Worm (Caenorhabditis elegans) whole organism, young adult: ENCODE data around the gene ess-2.

Experiments
- B0035.1 ChIP-seq: sonication (generic microtip); optimal IDR thresholded peaks from 2 replicates; lab custom pipeline; 2016; ENCODE audit warnings: missing genetic modification characterization, mild to moderate bottlenecking, missing compliant biosample characterization, missing genotype, missing genetic modification reagents
- B0261.1 ChIP-seq: sonication (generic microtip); optimal IDR thresholded peaks from 2 replicates; lab custom pipeline; 2016; ENCODE audit warnings: mild to moderate bottlenecking, missing genetic modification characterization, moderate library complexity, missing compliant biosample characterization
- C17E4.6 ChIP-seq: fragments of 200-800 bp; sonication (Bioruptor generic); IDR thresholded peaks from 2 replicates; pipeline ENCODE4 v1.3.6; 2022; ENCODE audit warnings: missing genetic modification reagents, missing genetic modification characterization, missing compliant biosample characterization
- F10E7.11 ChIP-seq: sonication (generic microtip); optimal IDR thresholded peaks from 2 replicates; lab custom pipeline; 2017; ENCODE audit warnings: mild to moderate bottlenecking, missing genetic modification characterization, moderate library complexity, missing compliant biosample characterization
- F49E8.2 ChIP-seq: sonication (generic microtip); optimal IDR thresholded peaks from 3 replicates; lab custom pipeline; 2017; ENCODE audit warnings: missing genetic modification characterization, mild to moderate bottlenecking, missing compliant biosample characterization, antibody characterized with exemption, moderate library complexity; ENCODE audit not compliant: insufficient read depth
- F57C9.4 ChIP-seq: sonication (generic microtip); optimal IDR thresholded peaks from 2 replicates; lab custom pipeline; 2017; ENCODE audit warnings: mild to moderate bottlenecking, missing genetic modification characterization, missing compliant biosample characterization
- K12H6.12 ChIP-seq: fragments of 200-800 bp; sonication (Bioruptor generic); optimal IDR thresholded peaks from 2 replicates; lab custom pipeline; 2018; ENCODE audit warnings: mild to moderate bottlenecking, missing genetic modification characterization, missing compliant biosample characterization
- T26A5.8 ChIP-seq: sonication (generic microtip); optimal IDR thresholded peaks from 2 replicates; lab custom pipeline; 2016; ENCODE audit warnings: missing genetic modification characterization, missing compliant biosample characterization
- Y79H2A.3 ChIP-seq: fragments of 200-800 bp; sonication (Bioruptor generic); conservative IDR thresholded peaks from 2 replicates; pipeline ENCODE4 v1.3.6; 2022; ENCODE audit warnings: missing genetic modification reagents, missing genetic modification characterization, missing compliant biosample characterization
- akir-1 ChIP-seq: fragments of 200-800 bp; sonication (Bioruptor generic); optimal IDR thresholded peaks from 2 replicates; lab custom pipeline; 2018; ENCODE audit warnings: mild to moderate bottlenecking, missing genetic modification characterization, moderate library complexity, missing compliant biosample characterization
- atf-7 ChIP-seq: sonication (generic microtip); optimal IDR thresholded peaks from 2 replicates; lab custom pipeline; 2017; ENCODE audit warnings: mild to moderate bottlenecking, missing genetic modification characterization, missing compliant biosample characterization
- attf-3 ChIP-seq: fragments of 200-800 bp; sonication (Bioruptor generic); conservative IDR thresholded peaks from 2 replicates; pipeline ENCODE4 v1.3.6; 2022; ENCODE audit warnings: missing genetic modification reagents, missing genetic modification characterization, missing compliant biosample characterization
- attf-6 ChIP-seq: fragments of 200-800 bp; sonication (Bioruptor generic); IDR thresholded peaks from 2 replicates; pipeline ENCODE4 v1.3.6; 2022; ENCODE audit warnings: missing genetic modification reagents, missing genetic modification characterization, missing compliant biosample characterization
- bed-1 ChIP-seq: fragments of 200-800 bp; sonication (Bioruptor generic); IDR thresholded peaks from 2 replicates; pipeline ENCODE4 v1.3.6; 2022; ENCODE audit warnings: missing genetic modification reagents, missing genetic modification characterization, missing compliant biosample characterization
- cebp-1 ChIP-seq, 2 experiments: fragments of 200-800 bp in 1 of 2; sonication (Bioruptor generic) in 1 of 2; sonication (generic microtip) in 1 of 2; IDR thresholded peaks in 1 of 2; optimal IDR thresholded peaks in 1 of 2; 2 replicates each; pipeline versions ENCODE4 v1.3.6 to Lab custom; 2017 to 2022; ENCODE audit warnings: missing compliant biosample characterization in 2 of 2, missing genetic modification characterization in 2 of 2, mild to moderate bottlenecking in 1 of 2, missing genetic modification reagents in 1 of 2, moderate library complexity in 1 of 2
- ceh-27 ChIP-seq: fragments of 200-800 bp; sonication (Bioruptor generic); optimal IDR thresholded peaks from 2 replicates; lab custom pipeline; 2018; ENCODE audit warnings: mild to moderate bottlenecking, missing genetic modification characterization, moderate library complexity, missing compliant biosample characterization
- ceh-40 ChIP-seq: fragments of 200-800 bp; sonication (Bioruptor generic); IDR thresholded peaks from 2 replicates; pipeline ENCODE4 v1.3.6; 2022; ENCODE audit warnings: missing genetic modification characterization, missing compliant biosample characterization
- ceh-58 ChIP-seq: fragments of 200-800 bp; sonication (Bioruptor generic); IDR thresholded peaks from 2 replicates; pipeline ENCODE4 v1.3.6; 2022; ENCODE audit warnings: missing genetic modification characterization, missing compliant biosample characterization
- ceh-79 ChIP-seq: sonication (generic microtip); optimal IDR thresholded peaks from 2 replicates; lab custom pipeline; 2017; ENCODE audit warnings: mild to moderate bottlenecking, missing genetic modification characterization, missing compliant biosample characterization
- ceh-91 ChIP-seq: fragments of 200-800 bp; sonication (Bioruptor generic); IDR thresholded peaks from 2 replicates; pipeline ENCODE4 v1.3.6; 2022; ENCODE audit warnings: missing genetic modification reagents, missing genetic modification characterization, missing compliant biosample characterization
- chd-7 ChIP-seq: sonication (generic microtip); optimal IDR thresholded peaks from 2 replicates; lab custom pipeline; 2016; ENCODE audit warnings: mild to moderate bottlenecking, missing genetic modification characterization, moderate library complexity, missing compliant biosample characterization
- egl-18 ChIP-seq: fragments of 200-800 bp; sonication (Bioruptor generic); IDR thresholded peaks from 2 replicates; pipeline ENCODE4 v1.3.6; 2022; ENCODE audit warnings: missing genetic modification reagents, missing genetic modification characterization, missing compliant biosample characterization
- egrh-3 ChIP-seq: fragments of 200-800 bp; sonication (Bioruptor generic); IDR thresholded peaks from 2 replicates; pipeline ENCODE4 v1.3.6; 2022; ENCODE audit warnings: missing genetic modification reagents, missing genetic modification characterization, missing compliant biosample characterization
- ekl-4 ChIP-seq: fragments of 200-800 bp; sonication (Bioruptor generic); IDR thresholded peaks from 2 replicates; pipeline ENCODE4 v1.3.6; 2022; ENCODE audit warnings: missing genetic modification reagents, missing genetic modification characterization, missing compliant biosample characterization
- fkh-3 ChIP-seq: sonication (generic microtip); optimal IDR thresholded peaks from 2 replicates; lab custom pipeline; 2016; ENCODE audit warnings: mild to moderate bottlenecking, missing genetic modification characterization, missing compliant biosample characterization
- hmg-1.2 ChIP-seq: fragments of 200-800 bp; sonication (Bioruptor generic); IDR thresholded peaks from 2 replicates; pipeline ENCODE4 v1.3.6; 2022; ENCODE audit warnings: missing genetic modification reagents, missing genetic modification characterization, missing compliant biosample characterization
- lin-40 ChIP-seq: sonication (generic microtip); optimal IDR thresholded peaks from 2 replicates; lab custom pipeline; 2016; ENCODE audit warnings: missing genetic modification characterization, mild to moderate bottlenecking, missing compliant biosample characterization, missing genotype, missing genetic modification reagents
- lin-54 ChIP-seq: fragments of 200-800 bp; sonication (Bioruptor generic); optimal IDR thresholded peaks from 2 replicates; lab custom pipeline; 2018; ENCODE audit warnings: mild to moderate bottlenecking, missing genetic modification characterization, missing compliant biosample characterization
- lsl-1 ChIP-seq: fragments of 200-800 bp; sonication (Bioruptor generic); optimal IDR thresholded peaks from 2 replicates; lab custom pipeline; 2018; ENCODE audit warnings: mild to moderate bottlenecking, missing genetic modification characterization, moderate library complexity, missing compliant biosample characterization
- madf-6 ChIP-seq: fragments of 200-800 bp; sonication (Bioruptor generic); IDR thresholded peaks from 2 replicates; pipeline ENCODE4 v1.3.6; 2022; ENCODE audit warnings: missing genetic modification reagents, missing genetic modification characterization, missing compliant biosample characterization
- madf-8 ChIP-seq: fragments of 200-800 bp; sonication (Bioruptor generic); conservative IDR thresholded peaks from 2 replicates; pipeline ENCODE4 v1.3.6; 2022; ENCODE audit warnings: missing genetic modification reagents, missing genetic modification characterization, missing compliant biosample characterization
- nfya-2 ChIP-seq: fragments of 200-800 bp; sonication (Bioruptor generic); IDR thresholded peaks from 2 replicates; pipeline ENCODE4 v1.3.6; 2022; ENCODE audit warnings: missing genetic modification reagents, missing genetic modification characterization, missing compliant biosample characterization
- nhr-27 ChIP-seq: fragments of 200-800 bp; sonication (Bioruptor generic); optimal IDR thresholded peaks from 2 replicates; lab custom pipeline; 2018; ENCODE audit warnings: mild to moderate bottlenecking, missing genetic modification characterization, moderate library complexity, missing compliant biosample characterization
- nhr-80 ChIP-seq: sonication (generic microtip); optimal IDR thresholded peaks from 2 replicates; lab custom pipeline; 2016; ENCODE audit warnings: missing genetic modification characterization, missing compliant biosample characterization
- pbrm-1 ChIP-seq: fragments of 200-800 bp; sonication (Bioruptor generic); IDR thresholded peaks from 2 replicates; pipeline ENCODE4 v1.3.6; 2022; ENCODE audit warnings: missing genetic modification reagents, missing genetic modification characterization, missing compliant biosample characterization
- rcor-1 ChIP-seq: fragments of 200-800 bp; sonication (Bioruptor generic); IDR thresholded peaks from 2 replicates; pipeline ENCODE4 v1.3.6; 2022; ENCODE audit warnings: missing genetic modification reagents, missing genetic modification characterization, missing compliant biosample characterization
- sdz-38 ChIP-seq: sonication (generic microtip); optimal IDR thresholded peaks from 2 replicates; lab custom pipeline; 2016; ENCODE audit warnings: missing genotype, missing genetic modification characterization, missing compliant biosample characterization
- snpc-1.1 ChIP-seq: sonication (generic microtip); optimal IDR thresholded peaks from 2 replicates; lab custom pipeline; 2017; ENCODE audit warnings: missing genetic modification characterization, mild to moderate bottlenecking, missing compliant biosample characterization, antibody characterized with exemption, moderate library complexity, missing genotype, missing genetic modification reagents; ENCODE audit not compliant: insufficient read depth
- somi-1 ChIP-seq: fragments of 200-800 bp; sonication (Bioruptor generic); optimal IDR thresholded peaks from 2 replicates; lab custom pipeline; 2018; ENCODE audit warnings: mild to moderate bottlenecking, missing genetic modification characterization, missing compliant biosample characterization
- tbp1 ChIP-seq: fragments of 200-800 bp; sonication (Bioruptor generic); optimal IDR thresholded peaks from 2 replicates; lab custom pipeline; 2018; ENCODE audit warnings: mild to moderate bottlenecking, missing genetic modification characterization, missing compliant biosample characterization
- unc-130 ChIP-seq: sonication (generic microtip); optimal IDR thresholded peaks from 2 replicates; lab custom pipeline; 2016; ENCODE audit warnings: missing genetic modification reagents, missing genetic modification characterization, missing compliant biosample characterization
- xnd-1 ChIP-seq: sonication (generic microtip); optimal IDR thresholded peaks from 2 replicates; lab custom pipeline; 2016; ENCODE audit warnings: missing genotype, missing genetic modification reagents, missing genetic modification characterization, missing compliant biosample characterization
- ztf-22 ChIP-seq: fragments of 200-800 bp; sonication (Bioruptor generic); optimal IDR thresholded peaks from 2 replicates; lab custom pipeline; 2018; ENCODE audit warnings: mild to moderate bottlenecking, missing genetic modification characterization, moderate library complexity, missing compliant biosample characterization
- ztf-26 ChIP-seq: sonication (generic microtip); optimal IDR thresholded peaks from 2 replicates; lab custom pipeline; 2017; ENCODE audit warnings: missing genetic modification characterization, missing compliant biosample characterization

The ess-2 gene

DNA sequence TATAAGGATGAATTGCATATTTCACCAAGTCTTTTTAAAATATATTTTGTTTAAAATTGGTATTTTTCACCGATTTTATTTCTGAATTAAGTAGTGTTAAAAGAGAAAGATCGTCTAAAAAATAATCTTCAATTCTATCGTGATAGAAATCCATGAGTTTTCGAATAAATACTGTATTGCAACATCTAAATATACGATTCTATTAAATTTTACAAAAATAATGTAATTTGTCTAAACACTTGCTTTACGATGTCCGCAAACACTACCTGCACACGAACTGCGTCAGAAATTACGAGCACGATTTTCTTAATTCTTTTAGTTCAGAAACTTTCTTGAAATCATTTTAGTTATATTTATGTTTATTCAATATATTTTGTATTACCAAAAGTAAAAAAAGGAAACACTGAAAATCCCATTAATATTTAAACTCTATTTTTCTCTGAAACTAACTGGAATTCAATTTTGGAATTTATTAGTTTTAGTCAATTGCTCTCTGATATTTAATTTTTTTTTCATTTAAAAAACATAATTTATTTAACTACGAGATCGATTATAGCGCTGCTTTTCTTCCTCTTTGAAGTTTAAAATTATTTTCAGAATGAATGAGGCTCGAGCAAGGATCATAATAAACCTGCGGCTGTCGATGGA lies 40.9 kb downstream of the ess-2 start, which contains the start of gene mrpl-32 (continued):
- TF ChIP-seq hmg-1.2 (peak; percentile 27; the same call in 1 of the 2 replicates), attf-3 (GFP tag; lab: Robert Waterston, UW) (0 out of 2 replicates have a peak, but pooled peaks have one; percentile 33), ekl-4 (GFP tag; lab: Robert Waterston, UW) (peak; percentile 79), fkh-3 (no peak), madf-6 (GFP tag; lab: Robert Waterston, UW) (peak; percentile 68), attf-6 (GFP tag; lab: Robert Waterston, UW) (no peak; the same call in 1 of the 2 replicates), Y79H2A.3 (0 out of 2 replicates have a peak, but pooled peaks have one; percentile 19), tbp1 (GFP tag; lab: Kevin White, UChicago) (peak; percentile 42), rcor-1 (GFP tag; lab: Robert Waterston, UW) (0 out of 2 replicates have a peak, but pooled peaks have one; percentile 5), lin-54 (GFP tag; lab: Kevin White, UChicago) (peak; percentile 62), atf-7 (tag; lab: Kevin White, UChicago) (peak; percentile 39), bed-1 (0 out of 2 replicates have a peak, but pooled peaks have one; percentile 79), pbrm-1 (GFP tag; lab: Robert Waterston, UW) (0 out of 2 replicates have a peak, but pooled peaks have one; percentile 19), nfya-2 (GFP tag; lab: Robert Waterston, UW) (no peak), B0261.1 (tag; lab: Kevin White, UChicago) (peak; percentile 8), ceh-91 (GFP tag; lab: Robert Waterston, UW) (no peak), ceh-79 (tag; lab: Kevin White, UChicago) (peak; percentile 20), unc-130 (GFP tag; lab: Kevin White, UChicago) (peak; percentile 31), B0035.1 (tag; lab: Kevin White, UChicago) (no peak), ztf-26 (tag; lab: Kevin White, UChicago) (no peak), somi-1 (GFP tag; lab: Kevin White, UChicago) (no peak), chd-7 (tag; lab: Kevin White, UChicago) (peak; percentile 33), akir-1 (no peak), xnd-1 (peak; percentile 38)

- peak; percentile 89; the same call in 1 of the 2 replicates for TF ChIP-seq C17E4.6
- TF ChIP-seq pbrm-1 (GFP tag; lab: Robert Waterston, UW) = peak; percentile 93
- peak; percentile 49 for TF ChIP-seq chd-7 (tag; lab: Kevin White, UChicago)
- TF ChIP-seq cebp-1 (GFP tag; IDR thresholded peaks at IDR 0.05; lab: Robert Waterston, UW) = peak; percentile 65
- peak; percentile 77 for TF ChIP-seq cebp-1 (tag; optimal IDR thresholded peaks at IDR 0.05; lab: Kevin White, UChicago)
- no peak for TF ChIP-seq F57C9.4
- TF ChIP-seq F49E8.2 (tag; lab: Kevin White, UChicago) = peak; percentile 91
- peak; percentile 80 for TF ChIP-seq madf-8
- TF ChIP-seq ceh-58 (GFP tag; lab: Robert Waterston, UW) = no peak
- TF ChIP-seq ztf-22 = no peak
- TF ChIP-seq sdz-38 (tag; lab: Kevin White, UChicago) = no peak
- no peak for TF ChIP-seq ceh-40 (GFP tag; lab: Robert Waterston, UW)
- peak; percentile 74 for TF ChIP-seq hmg-1.2
- peak; percentile 79 for TF ChIP-seq tbp1 (GFP tag; lab: Kevin White, UChicago)
- peak; percentile 19 for TF ChIP-seq nhr-80
- peak; percentile 96 for TF ChIP-seq lin-40
- TF ChIP-seq T26A5.8 (tag; lab: Kevin White, UChicago) = no peak
- TF ChIP-seq lsl-1 = peak; percentile 61
- TF ChIP-seq snpc-1.1 = peak; percentile 60
- no peak for TF ChIP-seq egl-18 (GFP tag; lab: Robert Waterston, UW)
- no peak for TF ChIP-seq akir-1
- TF ChIP-seq nhr-27 = no peak
- no peak for TF ChIP-seq F10E7.11 (tag; lab: Kevin White, UChicago)
- peak; percentile 98 for TF ChIP-seq ekl-4 (GFP tag; lab: Robert Waterston, UW)
- peak; percentile 90 for TF ChIP-seq ceh-27 (GFP tag; lab: Kevin White, UChicago)
- peak; percentile 95 for TF ChIP-seq lin-54 (GFP tag; lab: Kevin White, UChicago)
- TF ChIP-seq egrh-3 (GFP tag; lab: Robert Waterston, UW) = no peak
- TF ChIP-seq K12H6.12 (tag; lab: Kevin White, UChicago) = peak; percentile 80
Measured at ce11 chrIII:8446940-8447403, 43.2 kb downstream of the ess-2 start, which contains the start of gene rpn-3. TSS of gene rpn-3 (plus strand) at chrIII:8447353.
